Worm (Caenorhabditis elegans) whole organism, L3 larva: ENCODE measurements around the gene kel-8.

Source experiments
- R02D3.7 ChIP-seq: fragments of 150-350 bp; optimal IDR thresholded peaks from 2 replicates; lab custom pipeline; 2014; ENCODE audit warnings: missing biosample characterization, missing genetic modification characterization
- ZK546.5 ChIP-seq: sonication (generic microtip); optimal IDR thresholded peaks from 2 replicates; lab custom pipeline; 2017; ENCODE audit warnings: missing biosample characterization, missing genetic modification characterization
- aly-2 ChIP-seq: fragments of 150-350 bp; optimal IDR thresholded peaks from 2 replicates; lab custom pipeline; 2014; ENCODE audit warnings: missing biosample characterization, missing genetic modification characterization
- ama-1 ChIP-seq: fragments of 150-350 bp; optimal IDR thresholded peaks from 2 replicates; lab custom pipeline; 2018
- ceh-16 ChIP-seq: sonication (generic microtip); optimal IDR thresholded peaks from 2 replicates; lab custom pipeline; 2017; ENCODE audit warnings: missing biosample characterization, missing genetic modification characterization
- ceh-28 ChIP-seq: fragments of 150-350 bp; optimal IDR thresholded peaks from 2 replicates; lab custom pipeline; 2014; ENCODE audit warnings: missing biosample characterization, missing genetic modification reagents, missing genetic modification characterization
- ceh-82 ChIP-seq: fragments of 150-350 bp; optimal IDR thresholded peaks from 2 replicates; lab custom pipeline; 2014; ENCODE audit warnings: missing biosample characterization, missing genetic modification characterization
- ceh-9 ChIP-seq: sonication (generic microtip); optimal IDR thresholded peaks from 2 replicates; lab custom pipeline; 2018; ENCODE audit warnings: missing biosample characterization, missing genetic modification characterization
- egl-27 ChIP-seq: sonication (generic microtip); optimal IDR thresholded peaks from 4 replicates; lab custom pipeline; 2017; ENCODE audit warnings: missing biosample characterization, missing genetic modification reagents, missing genetic modification characterization
- elt-2 ChIP-seq: sonication (generic microtip); optimal IDR thresholded peaks from 2 replicates; lab custom pipeline; 2016; ENCODE audit warnings: missing genetic modification reagents, mild to moderate bottlenecking, missing genetic modification characterization, missing compliant biosample characterization
- eor-1 ChIP-seq, 2 experiments: fragments of 150-350 bp; optimal IDR thresholded peaks; 2 replicates each; lab custom pipeline; 2014 to 2018; ENCODE audit warnings: missing biosample characterization in 2 of 2, missing genetic modification characterization in 2 of 2
- fos-1 ChIP-seq: fragments of 150-350 bp; optimal IDR thresholded peaks from 2 replicates; lab custom pipeline; 2014; ENCODE audit warnings: missing biosample characterization, missing genetic modification characterization
- hmg-11 ChIP-seq: sonication (generic microtip); optimal IDR thresholded peaks from 2 replicates; lab custom pipeline; 2016; ENCODE audit warnings: missing genetic modification characterization, missing compliant biosample characterization
- jun-1 ChIP-seq: fragments of 150-350 bp; optimal IDR thresholded peaks from 2 replicates; lab custom pipeline; 2014; ENCODE audit warnings: missing biosample characterization, missing genetic modification reagents, missing genetic modification characterization
- lin-15B ChIP-seq: fragments of 150-350 bp; optimal IDR thresholded peaks from 2 replicates; lab custom pipeline; 2014; ENCODE audit warnings: missing biosample characterization, missing genetic modification characterization
- lsy-12 ChIP-seq: sonication (generic microtip); optimal IDR thresholded peaks from 2 replicates; lab custom pipeline; 2016; ENCODE audit warnings: mild to moderate bottlenecking, missing genetic modification characterization, missing compliant biosample characterization
- mdl-1 ChIP-seq: fragments of 150-350 bp; optimal IDR thresholded peaks from 2 replicates; lab custom pipeline; 2014; ENCODE audit warnings: missing biosample characterization, missing genetic modification characterization
- nfya-1 ChIP-seq: sonication (generic microtip); optimal IDR thresholded peaks from 2 replicates; lab custom pipeline; 2017; ENCODE audit warnings: missing genetic modification characterization, mild to moderate bottlenecking, missing compliant biosample characterization, antibody characterized with exemption, moderate library complexity; ENCODE audit not compliant: insufficient read depth
- nhr-11 ChIP-seq: fragments of 150-350 bp; optimal IDR thresholded peaks from 2 replicates; lab custom pipeline; 2014; ENCODE audit warnings: missing biosample characterization, missing genetic modification characterization
- nhr-12 ChIP-seq: fragments of 150-350 bp; optimal IDR thresholded peaks from 2 replicates; lab custom pipeline; 2014; ENCODE audit warnings: missing biosample characterization, missing genetic modification characterization
- nhr-23 ChIP-seq: fragments of 150-350 bp; optimal IDR thresholded peaks from 2 replicates; lab custom pipeline; 2014; ENCODE audit warnings: missing biosample characterization, missing genetic modification reagents, missing genetic modification characterization
- nhr-28 ChIP-seq: fragments of 150-350 bp; optimal IDR thresholded peaks from 2 replicates; lab custom pipeline; 2014; ENCODE audit warnings: missing biosample characterization, missing genetic modification characterization
- nhr-43 ChIP-seq: sonication (generic microtip); optimal IDR thresholded peaks from 2 replicates; lab custom pipeline; 2016; ENCODE audit warnings: mild to moderate bottlenecking, missing genetic modification characterization, missing compliant biosample characterization; ENCODE audit not compliant: poor library complexity, severe bottlenecking
- nhr-67 ChIP-seq: fragments of 150-350 bp; optimal IDR thresholded peaks from 2 replicates; lab custom pipeline; 2014; ENCODE audit warnings: missing biosample characterization, missing genetic modification characterization
- nhr-76 ChIP-seq: fragments of 150-350 bp; sonication (generic microtip); optimal IDR thresholded peaks from 5 replicates; lab custom pipeline; 2014; ENCODE audit warnings: missing biosample characterization, missing genetic modification characterization
- nhr-77 ChIP-seq: fragments of 150-350 bp; optimal IDR thresholded peaks from 2 replicates; lab custom pipeline; 2014; ENCODE audit warnings: missing biosample characterization, missing genetic modification characterization
- pha-4 ChIP-seq: fragments of 150-350 bp; optimal IDR thresholded peaks from 2 replicates; lab custom pipeline; 2014; ENCODE audit warnings: missing biosample characterization, missing genetic modification reagents, missing genetic modification characterization
- pqm-1 ChIP-seq: fragments of 150-350 bp; optimal IDR thresholded peaks from 2 replicates; lab custom pipeline; 2017; ENCODE audit warnings: missing biosample characterization, missing genetic modification characterization, inconsistent platforms
- sea-2 ChIP-seq: fragments of 150-350 bp; sonication (generic microtip); optimal IDR thresholded peaks from 4 replicates; lab custom pipeline; 2014; ENCODE audit warnings: missing biosample characterization, missing genetic modification reagents, missing genetic modification characterization
- skn-1 ChIP-seq: fragments of 150-350 bp; optimal IDR thresholded peaks from 2 replicates; lab custom pipeline; 2014; ENCODE audit warnings: missing biosample characterization, missing genetic modification characterization
- snpc-4 ChIP-seq: fragments of 150-350 bp; optimal IDR thresholded peaks from 2 replicates; lab custom pipeline; 2014; ENCODE audit warnings: missing biosample characterization, missing genetic modification characterization
- unc-39 ChIP-seq: sonication (generic microtip); optimal IDR thresholded peaks from 4 replicates; lab custom pipeline; 2017; ENCODE audit warnings: missing biosample characterization, missing genetic modification characterization
- unc-62 ChIP-seq: fragments of 150-350 bp; sonication (generic microtip); optimal IDR thresholded peaks from 4 replicates; lab custom pipeline; 2014; ENCODE audit warnings: missing biosample characterization, missing genetic modification reagents, missing genetic modification characterization
- zag-1 ChIP-seq: fragments of 150-350 bp; optimal IDR thresholded peaks from 2 replicates; lab custom pipeline; 2014; ENCODE audit warnings: missing biosample characterization, missing genetic modification characterization
- ztf-11 ChIP-seq: fragments of 150-350 bp; optimal IDR thresholded peaks from 2 replicates; lab custom pipeline; 2014; ENCODE audit warnings: missing biosample characterization, missing genetic modification characterization
- ztf-4 ChIP-seq: fragments of 150-350 bp; optimal IDR thresholded peaks from 2 replicates; lab custom pipeline; 2014; ENCODE audit warnings: missing biosample characterization, missing genetic modification characterization

The kel-8 gene

DNA sequence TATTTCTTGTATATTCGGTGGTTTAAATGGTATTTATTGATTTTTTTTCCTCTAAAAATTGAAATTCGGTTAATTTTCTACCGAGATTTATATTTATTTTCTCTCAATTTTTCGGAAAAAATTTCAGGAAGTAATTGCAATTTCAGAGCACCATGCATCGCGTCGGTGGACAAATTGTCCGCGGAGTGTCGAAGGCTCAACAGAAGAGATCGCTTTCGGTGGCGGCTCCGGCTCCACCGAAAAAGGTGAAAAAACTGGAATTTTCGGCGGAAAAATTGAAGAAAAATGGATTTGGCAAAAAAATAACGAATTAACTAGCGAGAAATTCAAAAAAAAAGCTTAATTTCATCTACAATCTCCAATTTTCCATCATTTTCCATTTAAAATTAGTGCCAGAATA lies 27.6 kb downstream of the kel-8 start, which contains the start of gene nuo-5:
Gene nuo-5 (plus strand): TSS at position 147 of the 400 bp plus-strand sequence.
- TF ChIP-seq eor-1 (tag; optimal IDR thresholded peaks at IDR 0.05; lab: Kevin White, UChicago) (no peak), nhr-28 (tag; lab: Kevin White, UChicago) (no peak)

DNA sequence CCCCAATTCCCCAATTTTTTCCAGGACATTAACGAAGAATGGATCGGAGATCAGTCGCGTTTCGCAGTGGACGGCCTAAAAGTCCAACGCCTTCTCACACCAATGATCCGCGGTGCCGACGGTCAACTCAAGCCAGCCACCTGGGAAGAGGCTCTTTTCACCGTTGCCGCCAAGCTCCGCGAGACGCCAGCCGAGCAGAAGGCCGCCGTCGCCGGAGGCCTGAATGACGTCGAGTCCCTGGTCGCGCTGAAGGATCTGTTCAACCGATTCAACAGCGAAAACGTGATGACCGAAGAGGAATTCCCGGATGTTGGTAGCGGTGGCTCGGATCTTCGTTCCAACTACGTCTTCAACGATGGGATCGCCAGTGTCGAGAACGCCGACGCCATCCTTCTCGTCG lies 31.6 kb downstream of the kel-8 start:
- TF ChIP-seq ceh-82 (tag; lab: Kevin White, UChicago) = no peak
- no peak for TF ChIP-seq aly-2 (tag; lab: Kevin White, UChicago)
- no peak for TF ChIP-seq nhr-23 (tag; lab: Kevin White, UChicago)
- no peak for TF ChIP-seq snpc-4 (tag; lab: Kevin White, UChicago)
- TF ChIP-seq egl-27 (tag; lab: Kevin White, UChicago) = no peak

DNA sequence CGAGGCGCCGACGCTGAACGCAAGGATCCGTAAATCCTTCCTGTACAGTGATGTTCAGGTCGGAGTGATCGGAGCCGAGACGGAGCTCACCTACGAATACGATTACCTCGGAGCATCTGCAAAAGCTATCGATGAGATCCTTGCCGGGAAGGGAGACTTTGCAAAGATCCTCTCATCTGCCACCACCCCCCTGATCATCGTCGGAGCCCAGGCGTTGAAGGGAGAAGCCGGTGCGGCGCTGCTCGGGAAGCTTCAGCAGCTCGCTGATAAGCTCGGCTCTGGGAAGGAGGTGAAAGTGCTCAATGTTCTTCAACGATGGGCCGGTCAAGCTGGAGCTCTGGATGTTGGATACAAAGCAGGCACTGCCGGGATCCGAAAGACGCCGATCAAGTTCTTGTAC lies 32.0 kb downstream of the kel-8 start:
- TF ChIP-seq skn-1 (tag; lab: Kevin White, UChicago) = no peak
- no peak for TF ChIP-seq nhr-12 (tag; lab: Kevin White, UChicago)
- TF ChIP-seq nhr-76 (tag; lab: Kevin White, UChicago) = no peak
- no peak for TF ChIP-seq nhr-11 (tag; lab: Kevin White, UChicago)
- TF ChIP-seq nhr-67 (tag; lab: Kevin White, UChicago) = no peak
- no peak for TF ChIP-seq ZK546.5
- TF ChIP-seq ceh-16 (tag; lab: Kevin White, UChicago) = no peak

DNA sequence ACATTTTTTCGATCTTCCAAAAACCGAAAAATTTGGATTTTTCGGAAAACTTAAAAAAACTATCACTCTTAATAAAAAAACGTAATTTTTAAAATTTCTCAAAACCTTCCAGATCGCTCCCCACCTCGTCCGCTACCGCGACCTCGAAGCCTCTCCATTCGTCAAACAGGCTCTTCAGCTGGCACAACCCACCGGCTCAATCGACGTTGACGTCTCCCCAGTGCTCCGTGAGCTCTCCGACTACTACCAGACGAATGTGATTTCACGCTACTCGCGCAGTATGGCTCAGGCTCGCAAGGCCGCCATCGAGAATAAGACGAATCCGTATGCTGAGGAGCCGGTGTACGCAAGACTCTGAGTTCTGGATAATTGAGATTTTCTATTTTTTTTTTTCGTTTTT lies 35.1 kb downstream of the kel-8 start:
- no peak for TF ChIP-seq fos-1 (tag; lab: Kevin White, UChicago)
- no peak for TF ChIP-seq ceh-28 (tag; lab: Kevin White, UChicago)
- TF ChIP-seq sea-2 (GFP tag; lab: Kevin White, UChicago) = no peak
- TF ChIP-seq unc-39 (tag; lab: Kevin White, UChicago) = no peak
- TF ChIP-seq egl-27 (tag; lab: Kevin White, UChicago) = no peak
- no peak for TF ChIP-seq unc-62 (GFP tag; lab: Kevin White, UChicago)
- no peak for TF ChIP-seq ZK546.5
- TF ChIP-seq R02D3.7 = no peak
- TF ChIP-seq nhr-11 (tag; lab: Kevin White, UChicago) = no peak
- no peak for TF ChIP-seq nhr-77 (tag; lab: Kevin White, UChicago)
- no peak for TF ChIP-seq lsy-12 (tag; lab: Kevin White, UChicago)
- TF ChIP-seq ceh-9 (tag; lab: Kevin White, UChicago) = no peak
- TF ChIP-seq jun-1 (tag; lab: Kevin White, UChicago) = no peak
- no peak for TF ChIP-seq ztf-4 (tag; lab: Kevin White, UChicago)

DNA sequence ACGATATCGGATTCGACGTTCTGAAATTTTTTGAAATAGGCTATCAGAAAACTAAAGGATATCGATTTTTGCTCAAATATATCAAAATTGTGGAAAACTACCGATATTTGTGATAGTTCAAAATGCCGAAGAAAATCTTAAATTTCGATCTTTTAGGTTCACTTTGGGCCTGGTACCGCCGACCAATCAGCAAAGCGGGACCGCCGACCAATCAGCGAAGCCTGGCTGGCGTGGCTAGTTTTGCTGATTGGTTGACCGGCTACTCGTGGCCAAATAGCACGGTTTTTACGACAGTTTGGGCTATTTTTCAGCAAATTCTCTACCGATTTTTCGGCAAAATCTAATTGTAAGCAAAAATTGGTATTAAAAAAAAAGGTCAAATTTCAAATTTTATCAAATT lies 38.9 kb downstream of the kel-8 start:
- TF ChIP-seq hmg-11 (no peak), pha-4 (tag; lab: Kevin White, UChicago) (no peak), nfya-1 (tag; lab: Kevin White, UChicago) (peak; percentile 73), elt-2 (tag; lab: Kevin White, UChicago) (no peak), zag-1 (tag; lab: Kevin White, UChicago) (no peak), ztf-11 (tag; lab: Kevin White, UChicago) (no peak), lin-15B (tag; lab: Kevin White, UChicago) (no peak)
- TF ChIP-seq, all 47 proteins: peak for 1

DNA sequence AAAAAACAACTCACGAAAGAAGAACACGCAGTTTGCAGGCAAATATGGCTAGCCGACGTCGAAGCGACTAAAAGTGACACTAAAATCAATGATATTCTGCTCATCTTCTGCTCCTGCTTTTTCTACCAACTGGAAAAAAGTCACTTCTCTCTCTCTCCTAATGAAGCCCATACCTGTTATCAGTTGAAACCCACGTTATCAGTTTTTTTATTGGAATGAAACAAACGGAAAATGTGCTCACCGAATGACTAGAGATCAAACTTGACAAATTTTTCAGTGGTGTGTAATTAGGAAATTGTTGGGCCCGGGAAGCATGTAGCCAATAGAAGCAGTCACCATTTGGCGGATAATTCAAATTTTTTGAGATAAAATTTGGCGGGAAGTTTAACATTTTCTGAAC lies 40.2 kb downstream of the kel-8 start, which contains the start of gene C24B9.3:
Gene C24B9.3 (minus strand): TSS at position 171 of the 400 bp plus-strand sequence.
- TF ChIP-seq nhr-43 (tag; lab: Kevin White, UChicago) (no peak), pqm-1 (tag; lab: Kevin White, UChicago) (peak; percentile 80), ama-1 (lab: Kevin White, UChicago) (no peak), nhr-67 (tag; lab: Kevin White, UChicago) (no peak), mdl-1 (no peak), elt-2 (tag; lab: Kevin White, UChicago) (peak; percentile 86), nfya-1 (tag; lab: Kevin White, UChicago) (peak; percentile 14), fos-1 (tag; lab: Kevin White, UChicago) (no peak)
